Fruit fly (Drosophila melanogaster): ENCODE results near the gene CG14662.

DNA sequence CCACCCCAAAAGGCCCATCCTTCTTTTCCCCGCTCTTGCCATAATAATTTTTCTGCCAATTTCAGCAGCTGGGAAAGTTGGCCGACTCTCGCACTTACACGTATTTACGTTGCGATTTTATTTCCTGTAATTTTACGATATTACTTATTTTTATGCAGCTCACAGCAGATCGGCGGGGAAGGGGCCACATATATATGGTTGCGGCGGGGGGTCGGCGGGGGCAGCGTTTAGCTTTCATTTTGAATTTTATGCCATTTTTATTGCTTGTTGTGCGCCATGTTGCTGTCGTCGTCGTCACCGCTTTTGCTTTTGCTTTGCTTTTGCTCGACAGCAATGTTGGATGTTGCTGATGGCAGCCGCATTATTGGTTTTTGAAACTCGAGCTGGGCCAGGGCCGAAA, 30.7 kb upstream of the CG14662 start:
- no peak for TF ChIP-seq CG15514 (GFP tag; optimal IDR thresholded peaks at IDR 0.05)
- TF ChIP-seq sqz (GFP tag; optimal IDR thresholded peaks at IDR 0.05), result no peak
- no peak for TF ChIP-seq D (optimal IDR thresholded peaks at IDR 0.05)
- no peak for TF ChIP-seq D (GFP tag; optimal IDR thresholded peaks at IDR 0.05)
- TF ChIP-seq trem (tag; optimal IDR thresholded peaks at IDR 0.05), result no peak
